Worm (Caenorhabditis elegans): Measurements from ENCODE around the gene cest-5.2.

Gene cest-5.2

DNA sequence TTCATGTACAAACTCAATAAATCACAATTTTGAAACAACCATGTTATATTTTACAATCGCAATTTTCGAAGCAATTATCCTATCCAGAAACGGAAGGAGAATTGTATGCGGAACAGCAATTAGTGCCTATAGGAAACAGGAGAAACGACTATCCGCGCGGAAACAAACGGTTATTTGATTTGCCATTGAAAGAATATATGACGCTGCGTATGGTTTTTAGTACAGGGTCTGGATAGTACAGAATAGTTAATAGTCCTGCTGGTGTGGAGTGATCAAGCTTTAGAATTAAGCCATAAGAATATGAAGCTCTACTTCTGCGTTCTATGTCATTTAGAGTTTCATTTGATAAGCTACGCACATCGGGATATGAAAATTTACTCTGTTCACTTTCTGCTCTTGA, 19.2 kb upstream of the cest-5.2 start:
- no peak for TF ChIP-seq hmg-1.2 (GFP tag; IDR thresholded peaks at IDR 0.05)
- TF ChIP-seq gei-17 (GFP tag; optimal IDR thresholded peaks at IDR 0.05) = no peak
- TF ChIP-seq madf-6 (GFP tag; IDR thresholded peaks at IDR 0.05) = no peak
- no peak for TF ChIP-seq unc-62 (GFP tag; optimal IDR thresholded peaks at IDR 0.05)
- no peak for TF ChIP-seq F57C9.4 (tag; optimal IDR thresholded peaks at IDR 0.05)

DNA sequence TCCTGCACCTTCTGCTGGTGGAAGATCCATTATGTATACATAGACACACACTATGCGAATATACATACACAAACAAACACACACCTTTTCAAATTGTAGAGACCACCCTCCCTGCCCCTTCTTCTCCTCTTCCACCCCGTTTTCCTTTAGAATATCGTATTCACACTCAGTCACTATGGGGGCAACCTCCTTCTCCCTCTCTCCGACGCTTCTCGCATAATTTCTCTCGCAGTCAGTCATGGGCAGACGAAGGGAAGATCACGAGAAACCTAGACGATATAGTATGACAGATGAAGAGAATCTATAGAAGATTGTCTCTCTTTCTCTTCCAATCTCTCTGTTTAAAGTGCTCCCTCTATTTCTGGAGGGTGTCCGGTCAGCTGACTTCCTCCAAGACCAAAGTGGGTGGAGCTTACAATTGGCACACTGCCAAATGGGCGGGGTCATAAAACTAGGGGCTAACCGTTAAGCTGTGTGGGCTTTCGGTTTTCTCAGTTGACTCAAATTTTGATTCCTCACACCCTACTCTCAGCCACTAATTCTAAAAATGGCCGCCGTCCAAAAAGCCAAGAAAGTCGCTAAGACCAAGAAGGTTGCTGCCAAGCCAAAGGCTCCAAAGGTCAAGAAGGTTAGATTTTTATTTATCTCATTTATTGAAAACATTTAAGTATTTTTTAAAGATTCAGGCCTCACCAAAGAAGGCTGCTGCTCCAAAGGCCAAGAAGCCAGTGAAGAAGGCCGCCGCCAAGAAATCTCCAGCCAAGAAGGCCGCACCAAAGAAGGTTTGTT, 18.3 kb upstream of the cest-5.2 start, which contains the start of gene hil-7:
hil-7 (plus strand) TSS at position 446 of the 789 bp plus-strand sequence.
- TF ChIP-seq B0336.3 (GFP tag; IDR thresholded peaks at IDR 0.05) (peak; percentile 54; the same call in 1 of the 2 replicates), pha-4 (tag; optimal IDR thresholded peaks at IDR 0.05) (no peak), hmg-1.2 (GFP tag; IDR thresholded peaks at IDR 0.05) (peak; percentile 48; the same call in 1 of the 2 replicates), ceh-27 (GFP tag; optimal IDR thresholded peaks at IDR 0.05) (peak; percentile 43), attf-5 (GFP tag; optimal IDR thresholded peaks at IDR 0.05) (peak; percentile 17), mcd-1 (GFP tag; IDR thresholded peaks at IDR 0.05) (peak; percentile 28; the same call in 1 of the 2 replicates)

DNA sequence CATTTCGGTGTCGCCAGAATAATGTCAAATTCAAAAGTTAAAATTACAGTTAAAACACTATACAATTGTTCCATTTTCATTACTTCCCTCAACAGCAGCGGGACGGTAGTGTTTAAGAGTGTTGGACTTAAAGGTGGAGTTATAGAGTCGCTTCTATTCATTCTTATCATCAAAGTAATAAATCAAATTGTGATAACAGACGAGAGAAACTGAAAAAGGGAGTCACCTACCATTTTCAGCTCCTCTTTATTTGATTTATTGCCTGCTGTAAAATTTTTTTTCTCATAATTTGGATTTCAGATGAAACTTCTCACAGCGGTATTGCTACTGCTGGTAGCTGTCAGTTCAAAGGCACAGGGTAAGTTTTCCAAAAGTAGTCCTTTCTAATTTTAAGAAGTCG, 12.2 kb upstream of the cest-5.2 start, which contains the start of gene C01B10.6:
C01B10.6 (plus strand) TSS at position 301 of the 400 bp plus-strand sequence.
- TF ChIP-seq mes-4 (tag; optimal IDR thresholded peaks at IDR 0.05) = no peak
- TF ChIP-seq sdz-38 (tag; optimal IDR thresholded peaks at IDR 0.05) = no peak

DNA sequence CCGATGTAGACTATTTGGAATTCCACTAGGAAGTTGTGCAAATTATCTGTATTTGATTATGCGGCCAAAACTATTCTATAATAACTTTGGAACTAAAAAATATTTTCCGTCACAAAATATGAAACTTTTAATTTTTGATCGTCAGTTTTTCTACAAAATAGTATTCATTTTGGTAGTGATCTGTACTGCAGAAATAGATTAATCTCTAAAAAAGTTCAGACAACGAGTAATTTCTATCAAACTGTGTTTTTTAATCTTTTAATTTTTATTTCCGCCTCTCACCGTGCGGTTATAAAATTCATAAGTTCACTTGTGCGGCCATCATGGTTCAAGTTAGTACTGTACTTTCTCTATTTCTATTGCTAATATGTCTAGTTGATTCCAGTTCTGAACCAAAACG, 10.5 kb upstream of the cest-5.2 start, which contains the start of gene C01B10.7:
C01B10.7 (plus strand) TSS at position 301 of the 400 bp plus-strand sequence.
- TF ChIP-seq rpc-1 (optimal IDR thresholded peaks at IDR 0.05) (no peak), rpc-1 (tag; optimal IDR thresholded peaks at IDR 0.05) (no peak), ekl-4 (GFP tag; IDR thresholded peaks at IDR 0.05) (no peak), tlf-1 (GFP tag; optimal IDR thresholded peaks at IDR 0.05) (no peak), attf-5 (GFP tag; optimal IDR thresholded peaks at IDR 0.05) (no peak), akir-1 (GFP tag; optimal IDR thresholded peaks at IDR 0.05) (no peak)

DNA sequence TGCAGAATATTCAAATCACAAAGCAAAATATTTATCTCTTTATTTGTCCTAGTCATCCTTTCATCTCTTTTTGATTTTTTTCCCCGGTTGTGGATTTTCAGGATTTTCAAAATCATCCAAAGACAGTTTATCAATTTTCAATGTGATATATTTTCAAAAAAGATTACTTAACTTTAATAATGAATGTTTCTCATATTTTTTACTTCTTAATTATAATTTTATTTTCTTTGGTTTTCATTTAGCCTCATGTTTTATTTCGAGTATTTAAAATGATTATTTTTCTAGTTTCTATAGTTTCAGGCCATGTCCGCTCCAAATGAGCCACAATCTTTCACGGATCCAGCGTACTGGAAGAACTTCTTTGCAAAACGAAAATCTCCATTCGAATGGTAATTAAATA, 7.1 kb upstream of the cest-5.2 start, which contains the start of gene metl-13:
metl-13 (plus strand) TSS at position 301 of the 400 bp plus-strand sequence.
- no peak for TF ChIP-seq egrh-3 (GFP tag; IDR thresholded peaks at IDR 0.05)
- TF ChIP-seq nfya-2 (GFP tag; IDR thresholded peaks at IDR 0.05) = no peak
- no peak for TF ChIP-seq K12H6.12 (tag; optimal IDR thresholded peaks at IDR 0.05)
- TF ChIP-seq unc-62 (GFP tag; optimal IDR thresholded peaks at IDR 0.05) = no peak
- TF ChIP-seq F57C9.4 (tag; optimal IDR thresholded peaks at IDR 0.05) = no peak
- TF ChIP-seq snpc-4 (GFP tag; optimal IDR thresholded peaks at IDR 0.05) = no peak
- TF ChIP-seq snpc-4 (tag; optimal IDR thresholded peaks at IDR 0.05) = peak in 1 of 4 experiments; percentile 55
- no peak for TF ChIP-seq ztf-3 (GFP tag; optimal IDR thresholded peaks at IDR 0.05)
- TF ChIP-seq him-1 (tag; optimal IDR thresholded peaks at IDR 0.05) = no peak

DNA sequence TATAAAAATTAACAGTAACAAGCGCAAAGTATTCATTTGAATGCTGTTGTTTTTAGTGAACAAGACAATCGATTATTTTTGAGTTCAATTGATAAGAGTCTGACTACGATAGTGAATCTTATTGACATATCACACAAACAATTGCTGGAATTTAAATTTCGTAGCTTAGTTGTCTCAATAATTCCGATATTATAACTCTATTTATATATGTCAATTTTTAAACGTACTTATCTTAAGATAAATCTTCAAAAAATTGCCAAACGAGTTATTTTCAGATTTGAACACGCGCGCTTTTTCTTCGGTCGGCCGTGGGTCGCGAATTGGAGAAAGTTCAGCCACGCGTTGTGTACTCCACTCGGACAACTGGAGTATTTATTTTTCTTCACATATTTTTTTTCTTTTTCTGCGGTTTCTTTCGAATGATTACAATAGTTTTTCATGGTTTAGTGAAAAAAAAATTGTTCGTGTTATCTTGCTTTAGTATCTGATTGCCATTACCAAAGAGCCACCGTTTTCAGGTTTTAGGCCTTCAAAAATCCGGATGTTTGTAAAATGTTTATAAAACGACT, 4.1 kb upstream of the cest-5.2 start, which contains the start of the genes cest-5.1 and C01B10.9:
cest-5.1 (minus strand) TSS at position 51 of the 569 bp plus-strand sequence.
C01B10.9 (plus strand) TSS at position 519 of the 569 bp plus-strand sequence.
- TF ChIP-seq nhr-179 (tag; optimal IDR thresholded peaks at IDR 0.05) (no peak), lin-26 (GFP tag; IDR thresholded peaks at IDR 0.05) (no peak), Y67H2A.10 (GFP tag; conservative IDR thresholded peaks at IDR 0.05) (peak; percentile 18; the same call in 1 of the 2 replicates), madf-8 (GFP tag; conservative IDR thresholded peaks at IDR 0.05) (no peak), attf-3 (GFP tag; conservative IDR thresholded peaks at IDR 0.05) (peak; percentile 58; the same call in 1 of the 2 replicates), K12H6.12 (tag; optimal IDR thresholded peaks at IDR 0.05) (peak; percentile 48), mcd-1 (GFP tag; IDR thresholded peaks at IDR 0.05) (no peak), T07F8.4 (tag; optimal IDR thresholded peaks at IDR 0.05) (no peak), snpc-1.1 (tag; optimal IDR thresholded peaks at IDR 0.05; ENCODE audit: insufficient read depth) (peak; percentile 2), pbrm-1 (GFP tag; IDR thresholded peaks at IDR 0.05) (no peak), dox-1 (GFP tag; IDR thresholded peaks at IDR 0.05) (no peak; the same call in 1 of the 2 replicates), attf-6 (GFP tag; IDR thresholded peaks at IDR 0.05) (peak; percentile 53; the same call in 1 of the 2 replicates), ama-1 (optimal IDR thresholded peaks at IDR 0.05) (no peak), ama-1 (GFP tag; optimal IDR thresholded peaks at IDR 0.05) (no peak), bed-1 (GFP tag; IDR thresholded peaks at IDR 0.05) (no peak), lag-1 (GFP tag; IDR thresholded peaks at IDR 0.05) (no peak)

All from whole organism, young adult.